Fruit fly (Drosophila melanogaster) whole organism, embryonic: Measurements from ENCODE around the gene tmod.

Source experiments
- Abd-B ChIP-seq: fragments of 200-800 bp; sonication (Bioruptor generic); optimal IDR thresholded peaks from 2 replicates; lab custom pipeline; 2018; ENCODE audit warnings: missing biosample characterization, mild to moderate bottlenecking, missing genetic modification characterization, moderate library complexity
- CG10462 ChIP-seq: fragments of 200-800 bp; sonication (Bioruptor generic); optimal IDR thresholded peaks from 2 replicates; lab custom pipeline; 2016; ENCODE audit warnings: missing biosample characterization, missing genetic modification characterization
- CG10959 ChIP-seq: fragments of 200-800 bp; sonication (Bioruptor generic); IDR thresholded peaks from 2 replicates; pipeline ENCODE4 v1.3.6; 2022; ENCODE audit warnings: missing biosample characterization, missing genetic modification characterization
- CG11398 ChIP-seq: fragments of 200-800 bp; sonication (Bioruptor generic); optimal IDR thresholded peaks from 2 replicates; lab custom pipeline; 2016; ENCODE audit warnings: missing biosample characterization, missing genetic modification characterization
- CG13894 ChIP-seq: fragments of 200-800 bp; sonication (Bioruptor generic); optimal IDR thresholded peaks from 3 replicates; lab custom pipeline; 2018; ENCODE audit warnings: missing biosample characterization, mild to moderate bottlenecking, missing genetic modification characterization, moderate library complexity
- CG15269 ChIP-seq: fragments of 200-800 bp; sonication (Bioruptor generic); optimal IDR thresholded peaks from 2 replicates; lab custom pipeline; 2018; ENCODE audit warnings: missing biosample characterization, mild to moderate bottlenecking, missing genetic modification characterization, moderate library complexity
- CG15514 ChIP-seq: fragments of 200-800 bp; sonication (Bioruptor generic); optimal IDR thresholded peaks from 3 replicates; lab custom pipeline; 2017; ENCODE audit warnings: missing biosample characterization, missing genetic modification characterization, mild to moderate bottlenecking, moderate library complexity, missing genetic modification reagents
- CG15696 ChIP-seq: fragments of 200-800 bp; sonication (Bioruptor generic); optimal IDR thresholded peaks from 2 replicates; lab custom pipeline; 2019; ENCODE audit warnings: missing biosample characterization, mild to moderate bottlenecking, missing genetic modification characterization, moderate library complexity
- CG16813 ChIP-seq: fragments of 200-800 bp; sonication (Bioruptor generic); IDR thresholded peaks from 3 replicates; pipeline ENCODE4 v1.3.6; 2022; ENCODE audit warnings: missing biosample characterization, missing genetic modification characterization; ENCODE audit not compliant: partially characterized antibody
- CG16863 ChIP-seq: fragments of 200-800 bp; sonication (Bioruptor generic); optimal IDR thresholded peaks from 3 replicates; lab custom pipeline; 2016; ENCODE audit warnings: missing biosample characterization, missing genetic modification characterization
- CG17829 ChIP-seq: fragments of 200-800 bp; optimal IDR thresholded peaks from 2 replicates; lab custom pipeline; 2019; ENCODE audit warnings: missing biosample characterization, mild to moderate bottlenecking, missing genetic modification characterization, moderate library complexity
- CG2129 ChIP-seq: fragments of 200-800 bp; sonication (Bioruptor generic); IDR thresholded peaks from 2 replicates; pipeline ENCODE4 v1.3.6; 2022; ENCODE audit warnings: missing biosample characterization, missing genetic modification characterization; ENCODE audit not compliant: partially characterized antibody
- CG33557 ChIP-seq: fragments of 200-800 bp; sonication (Bioruptor generic); optimal IDR thresholded peaks from 2 replicates; lab custom pipeline; 2019; ENCODE audit warnings: missing biosample characterization, mild to moderate bottlenecking, missing genetic modification characterization, moderate library complexity
- CG43689 ChIP-seq: fragments of 200-800 bp; sonication (Bioruptor generic); IDR thresholded peaks from 2 replicates; pipeline ENCODE4 v1.3.6; 2022; ENCODE audit warnings: missing biosample characterization, missing genetic modification characterization
- CG7372 ChIP-seq: fragments of 200-800 bp; sonication (Bioruptor generic); IDR thresholded peaks from 2 replicates; pipeline ENCODE4 v1.3.6; 2022; ENCODE audit warnings: missing biosample characterization, missing genetic modification characterization
- CG8281 ChIP-seq: fragments of 200-800 bp; sonication (Bioruptor generic); optimal IDR thresholded peaks from 2 replicates; lab custom pipeline; 2018; ENCODE audit warnings: missing biosample characterization, mild to moderate bottlenecking, missing genetic modification characterization, moderate library complexity
- CG9609 ChIP-seq: fragments of 200-800 bp; sonication (Bioruptor generic); optimal IDR thresholded peaks from 3 replicates; lab custom pipeline; 2016; ENCODE audit warnings: missing biosample characterization, missing genetic modification characterization
- CG9876 ChIP-seq: fragments of 200-800 bp; sonication (Bioruptor generic); optimal IDR thresholded peaks from 2 replicates; lab custom pipeline; 2016; ENCODE audit warnings: missing biosample characterization, missing genetic modification characterization
- Dek ChIP-seq: fragments of 200-800 bp; sonication (Bioruptor generic); optimal IDR thresholded peaks from 3 replicates; lab custom pipeline; 2019; ENCODE audit warnings: missing biosample characterization, mild to moderate bottlenecking, missing genetic modification characterization, moderate library complexity
- HmgD ChIP-seq: fragments of 200-800 bp; sonication (Bioruptor generic); optimal IDR thresholded peaks from 3 replicates; lab custom pipeline; 2016; ENCODE audit warnings: missing biosample characterization, missing genetic modification characterization
- Med ChIP-seq: fragments of 200-800 bp; sonication (Bioruptor generic); peaks from one replicate; lab custom pipeline; 2016; ENCODE audit warnings: missing biosample characterization, missing genetic modification characterization, mild to moderate bottlenecking, inconsistent platforms, moderate library complexity
- NC2α ChIP-seq: fragments of 200-800 bp; sonication (Bioruptor generic); optimal IDR thresholded peaks from 2 replicates; lab custom pipeline; 2016; ENCODE audit warnings: missing biosample characterization, missing genetic modification characterization
- Nf-YA ChIP-seq: fragments of 200-800 bp; sonication (Bioruptor generic); IDR thresholded peaks from 2 replicates; pipeline ENCODE4 v1.3.6; 2022; ENCODE audit warnings: missing biosample characterization, missing genetic modification characterization
- PHDP ChIP-seq: fragments of 200-800 bp; sonication (Bioruptor generic); optimal IDR thresholded peaks from 3 replicates; lab custom pipeline; 2018; ENCODE audit warnings: missing biosample characterization, mild to moderate bottlenecking, missing genetic modification characterization, moderate library complexity
- Ssrp ChIP-seq: fragments of 200-800 bp; sonication (Bioruptor generic); optimal IDR thresholded peaks from 2 replicates; lab custom pipeline; 2018; ENCODE audit warnings: missing biosample characterization, mild to moderate bottlenecking, missing genetic modification characterization, moderate library complexity
- YL-1 ChIP-seq: fragments of 200-800 bp; sonication (Bioruptor generic); optimal IDR thresholded peaks from 3 replicates; lab custom pipeline; 2017; ENCODE audit warnings: missing biosample characterization, mild to moderate bottlenecking, missing genetic modification characterization
- bowl ChIP-seq: fragments of 200-800 bp; sonication (Bioruptor generic); IDR thresholded peaks from 2 replicates; pipeline ENCODE4 v1.3.6; 2022; ENCODE audit warnings: missing biosample characterization, missing genetic modification characterization
- cato ChIP-seq: fragments of 200-800 bp; sonication (Bioruptor generic); optimal IDR thresholded peaks from 2 replicates; lab custom pipeline; 2016; ENCODE audit warnings: missing biosample characterization, missing genetic modification characterization, borderline replicate concordance
- caup ChIP-seq: fragments of 200-800 bp; sonication (Bioruptor generic); optimal IDR thresholded peaks from 3 replicates; lab custom pipeline; 2017; ENCODE audit warnings: missing biosample characterization, mild to moderate bottlenecking, missing genetic modification characterization, moderate library complexity; ENCODE audit not compliant: severe bottlenecking
- corto ChIP-seq: fragments of 200-800 bp; sonication (Bioruptor generic); optimal IDR thresholded peaks from 2 replicates; lab custom pipeline; 2016; ENCODE audit warnings: missing biosample characterization, mild to moderate bottlenecking, missing genetic modification characterization, moderate library complexity
- emc ChIP-seq: fragments of 200-800 bp; sonication (Bioruptor generic); optimal IDR thresholded peaks from 2 replicates; lab custom pipeline; 2016; ENCODE audit warnings: missing biosample characterization, missing genetic modification characterization
- fd102C ChIP-seq: fragments of 200-800 bp; sonication (Bioruptor generic); optimal IDR thresholded peaks from 2 replicates; lab custom pipeline; 2018; ENCODE audit warnings: missing biosample characterization, mild to moderate bottlenecking, missing genetic modification characterization, moderate library complexity
- gsb-n ChIP-seq: fragments of 200-800 bp; sonication (Bioruptor generic); optimal IDR thresholded peaks from 3 replicates; lab custom pipeline; 2018; ENCODE audit warnings: missing biosample characterization, mild to moderate bottlenecking, missing genetic modification characterization
- jigr1 ChIP-seq: fragments of 200-800 bp; sonication (Bioruptor generic); IDR thresholded peaks from 3 replicates; pipeline ENCODE4 v1.3.6; 2022; ENCODE audit warnings: missing biosample characterization, missing genetic modification characterization
- jing ChIP-seq: fragments of 200-800 bp; sonication (Bioruptor generic); optimal IDR thresholded peaks from 2 replicates; lab custom pipeline; 2018; ENCODE audit warnings: missing biosample characterization, mild to moderate bottlenecking, missing genetic modification characterization
- maf-S ChIP-seq: fragments of 200-800 bp; sonication (Bioruptor generic); optimal IDR thresholded peaks from 2 replicates; lab custom pipeline; 2016; ENCODE audit warnings: missing biosample characterization, missing genetic modification characterization
- pan ChIP-seq, 4 experiments: fragments of >200 bp in 3 of 4; fragments of 200-800 bp in 1 of 4; sonication (Bioruptor generic) in 1 of 4; optimal IDR thresholded peaks in 3 of 4; IDR thresholded peaks in 1 of 4; 2 replicates each; pipeline versions ENCODE4 v1.3.6 to Lab custom; 2017 to 2022; ENCODE audit warnings: missing biosample characterization in 2 of 4, missing genetic modification characterization in 2 of 4, mixed read lengths in 1 of 4
- phol ChIP-seq: fragments of 200-800 bp; sonication (Bioruptor generic); optimal IDR thresholded peaks from 3 replicates; lab custom pipeline; 2018; ENCODE audit warnings: missing biosample characterization, mild to moderate bottlenecking, missing genetic modification characterization, moderate library complexity
- prd ChIP-seq, 3 experiments: fragments of >200 bp in 2 of 3; fragments of 200-800 bp in 1 of 3; sonication (Bioruptor generic) in 1 of 3; optimal IDR thresholded peaks in 2 of 3; IDR thresholded peaks in 1 of 3; 2 replicates in 2 of 3; 3 replicates in 1 of 3; pipeline versions ENCODE4 v1.3.6 to Lab custom; 2017 to 2022; ENCODE audit warnings: missing biosample characterization in 1 of 3, missing genetic modification characterization in 1 of 3
- salm ChIP-seq: fragments of 200-800 bp; sonication (Bioruptor generic); optimal IDR thresholded peaks from 2 replicates; lab custom pipeline; 2018; ENCODE audit warnings: missing biosample characterization, mild to moderate bottlenecking, missing genetic modification characterization
- sima ChIP-seq: fragments of 200-800 bp; sonication (Bioruptor generic); optimal IDR thresholded peaks from 2 replicates; lab custom pipeline; 2016; ENCODE audit warnings: missing biosample characterization, missing genetic modification characterization
- slbo ChIP-seq: fragments of 200-800 bp; sonication (Bioruptor generic); IDR thresholded peaks from 2 replicates; pipeline ENCODE4 v1.3.6; 2022; ENCODE audit warnings: missing biosample characterization, missing genetic modification characterization
- slp2 ChIP-seq: fragments of 200-800 bp; sonication (Bioruptor generic); optimal IDR thresholded peaks from 2 replicates; lab custom pipeline; 2016; ENCODE audit warnings: missing biosample characterization, missing genetic modification characterization
- sna ChIP-seq: fragments of 200-800 bp; sonication (Bioruptor generic); IDR thresholded peaks from 2 replicates; pipeline ENCODE4 v1.3.6; 2022; ENCODE audit warnings: missing biosample characterization, missing genetic modification characterization; ENCODE audit not compliant: partially characterized antibody
- vvl ChIP-seq: fragments of 200-800 bp; sonication (Bioruptor generic); IDR thresholded peaks from 2 replicates; pipeline ENCODE4 v1.3.6; 2022; ENCODE audit warnings: missing biosample characterization, missing genetic modification characterization
- zen2 ChIP-seq: fragments of 200-800 bp; sonication (Bioruptor generic); IDR thresholded peaks from 3 replicates; pipeline ENCODE4 v1.3.6; 2022; ENCODE audit warnings: missing biosample characterization, missing genetic modification characterization; ENCODE audit not compliant: partially characterized antibody

tmod gene

DNA sequence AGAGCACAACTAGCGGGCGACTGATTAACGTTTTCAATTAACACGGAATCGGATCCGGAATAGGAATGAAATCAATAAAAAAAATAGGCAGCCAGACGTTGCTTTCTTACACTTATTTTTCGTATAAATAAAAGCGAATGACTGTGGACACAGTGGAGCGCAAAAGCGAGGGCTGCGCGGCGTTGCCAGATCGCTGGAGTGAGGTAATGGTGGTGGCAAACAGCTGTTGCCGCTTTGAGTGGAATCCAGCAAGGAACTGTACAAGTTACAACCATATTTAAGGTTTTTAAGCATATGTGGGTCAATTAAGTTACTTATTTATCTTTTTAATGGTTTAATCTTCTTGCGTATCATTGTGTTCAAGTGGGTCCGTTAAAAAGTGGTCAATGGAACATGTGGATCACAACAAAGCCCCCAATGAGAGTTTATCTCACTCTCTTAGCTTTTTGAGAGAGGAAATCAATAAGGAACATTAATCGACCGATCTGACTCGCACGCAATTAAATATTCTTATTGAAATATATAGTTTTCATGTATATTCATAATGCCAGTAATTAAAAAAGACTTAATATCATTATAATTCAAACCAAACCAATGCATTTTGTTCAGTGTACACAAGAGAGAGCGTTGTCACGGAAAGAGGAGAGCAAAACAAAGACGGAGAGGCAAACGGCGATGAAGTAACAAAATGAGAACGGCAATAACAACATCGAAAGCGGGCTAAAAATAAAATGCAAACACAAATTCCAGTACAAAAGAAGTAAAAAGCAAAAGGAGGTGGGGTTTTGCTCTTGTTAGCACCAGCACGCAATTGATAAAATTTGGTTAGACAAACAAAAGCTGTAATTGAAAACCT is 68.0 kb downstream of the tmod start (continued):
- TF ChIP-seq salm (tag; lab: Kevin White, UChicago) (peak; percentile 87), emc (GFP tag; lab: Kevin White, UChicago) (peak; percentile 81), CG43689 (GFP tag; lab: Robert Waterston, UW) (peak; percentile 91), Ssrp (peak; percentile 78), Med (peak; percentile 96), Nf-YA (peak; percentile 90), vvl (GFP tag; lab: Robert Waterston, UW) (peak; percentile 99), fd102C (peak; percentile 56), CG15269 (tag; lab: Kevin White, UChicago) (peak; percentile 90), sima (peak; percentile 40), bowl (GFP tag; lab: Robert Waterston, UW) (peak; percentile 92), PHDP (peak; percentile 92), HmgD (GFP tag; lab: Kevin White, UChicago) (peak; percentile 31), CG33557 (GFP tag; lab: Kevin White, UChicago) (peak; percentile 63), slbo (peak; percentile 94), maf-S (GFP tag; lab: Kevin White, UChicago) (peak; percentile 84), jigr1 (0 out of 3 replicates have a peak, but pooled peaks have one; percentile 29), NC2α (GFP tag; lab: Kevin White, UChicago) (peak; percentile 62), CG11398 (GFP tag; lab: Kevin White, UChicago) (peak; percentile 67), prd (optimal IDR thresholded peaks at IDR 0.05; lab: Kevin White, UChicago) (no peak), prd (GFP tag; IDR thresholded peaks at IDR 0.05; lab: Robert Waterston, UW) (peak; percentile 93), CG16863 (peak; percentile 83), CG15514 (GFP tag; lab: Kevin White, UChicago) (peak; percentile 82), corto (GFP tag; lab: Kevin White, UChicago) (peak; percentile 79), gsb-n (tag; lab: Kevin White, UChicago) (peak; percentile 91), YL-1 (GFP tag; lab: Kevin White, UChicago) (peak; percentile 20), slp2 (GFP tag; lab: Kevin White, UChicago) (peak; percentile 82), cato (GFP tag; lab: Kevin White, UChicago) (peak; percentile 86), CG7372 (GFP tag; lab: Robert Waterston, UW) (peak; percentile 86), Abd-B (GFP tag; lab: Kevin White, UChicago) (peak; percentile 70), CG17829 (tag; lab: Kevin White, UChicago) (peak; percentile 91), CG16813 (GFP tag; lab: Robert Waterston, UW) (no peak), CG9876 (GFP tag; lab: Kevin White, UChicago) (peak; percentile 69), pan (optimal IDR thresholded peaks at IDR 0.05; lab: Kevin White, UChicago) (no peak), pan (GFP tag; optimal IDR thresholded peaks at IDR 0.05 in 1 of 2, IDR thresholded peaks at IDR 0.05 in 1 of 2) (peak in 1 of 2 experiments; percentile 96), CG10959 (peak; percentile 81), CG2129 (no peak), phol (tag; lab: Kevin White, UChicago) (peak; percentile 88), CG15696 (peak; percentile 74), Dek (peak; percentile 88), CG8281 (tag; lab: Kevin White, UChicago) (peak; percentile 63), CG9609 (GFP tag; lab: Kevin White, UChicago) (peak; percentile 81), jing (GFP tag; lab: Kevin White, UChicago) (peak; percentile 64), zen2 (GFP tag; lab: Robert Waterston, UW) (no peak), caup (peak; percentile 91), CG10462 (GFP tag; lab: Kevin White, UChicago) (peak; percentile 74), CG13894 (tag; lab: Kevin White, UChicago) (peak; percentile 78), sna (GFP tag; lab: Robert Waterston, UW) (no peak)
